Fruit fly (Drosophila melanogaster): ENCODE data around the gene CG15169.

Gene CG15169

dm6 chr2L:18980982-18981381 lies 9.8 kb upstream of the CG15169 start:
- TF ChIP-seq Clk (GFP tag; optimal IDR thresholded peaks at IDR 0.05) (no peak), CG14711 (tag; optimal IDR thresholded peaks at IDR 0.05) (no peak), CG5204 (GFP tag; optimal IDR thresholded peaks at IDR 0.05) (no peak), ovo (GFP tag; optimal IDR thresholded peaks at IDR 0.05) (no peak), Crg-1 (GFP tag; optimal IDR thresholded peaks at IDR 0.05) (no peak), CG33017 (tag; optimal IDR thresholded peaks at IDR 0.05) (no peak), CG12768 (GFP tag; optimal IDR thresholded peaks at IDR 0.05) (no peak), pad (GFP tag; optimal IDR thresholded peaks at IDR 0.05) (no peak), CG7045 (GFP tag; optimal IDR thresholded peaks at IDR 0.05) (no peak), kay (GFP tag; ENCODE audit: borderline replicate concordance) (no peak), Hr96 (GFP tag; optimal IDR thresholded peaks at IDR 0.05) (no peak), CG1620 (GFP tag; optimal IDR thresholded peaks at IDR 0.05) (no peak), tj (GFP tag; optimal IDR thresholded peaks at IDR 0.05) (no peak), cnc (optimal IDR thresholded peaks at IDR 0.05) (no peak), cic (GFP tag; optimal IDR thresholded peaks at IDR 0.05) (no peak), bab1 (GFP tag; optimal IDR thresholded peaks at IDR 0.05) (no peak), toe (GFP tag; optimal IDR thresholded peaks at IDR 0.05) (no peak)

DNA sequence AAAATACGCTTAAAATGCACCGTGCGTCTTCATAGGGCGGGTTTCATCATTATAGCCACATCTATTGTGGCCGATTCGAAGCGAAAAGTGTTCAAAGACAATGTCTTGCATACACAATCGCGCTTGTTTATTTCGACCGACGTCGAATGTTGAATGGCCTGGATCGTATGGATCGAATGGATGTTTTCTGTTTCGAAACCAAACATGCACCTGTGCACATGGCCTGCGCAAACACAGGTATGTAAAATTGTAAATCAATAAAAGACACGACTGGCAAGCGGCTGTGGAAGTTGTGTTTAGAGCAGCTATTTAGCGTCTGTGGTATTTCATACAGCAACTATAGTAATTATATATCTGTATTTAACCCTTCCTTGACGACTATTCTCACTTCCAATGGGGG lies 9.3 kb upstream of the CG15169 start:
- TF ChIP-seq Mnt (GFP tag; optimal IDR thresholded peaks at IDR 0.05) = no peak
- no peak for TF ChIP-seq CG7045 (GFP tag; optimal IDR thresholded peaks at IDR 0.05)
- TF ChIP-seq kay (GFP tag; ENCODE audit: borderline replicate concordance) = no peak
- TF ChIP-seq tj (GFP tag; optimal IDR thresholded peaks at IDR 0.05) = no peak
- no peak for TF ChIP-seq CG33017 (tag; optimal IDR thresholded peaks at IDR 0.05)
- TF ChIP-seq CG14711 (tag; optimal IDR thresholded peaks at IDR 0.05) = no peak
- TF ChIP-seq CG5204 (GFP tag; optimal IDR thresholded peaks at IDR 0.05) = no peak
- no peak for TF ChIP-seq Crg-1 (GFP tag; optimal IDR thresholded peaks at IDR 0.05)
- TF ChIP-seq bab1 (GFP tag; optimal IDR thresholded peaks at IDR 0.05) = no peak
- TF ChIP-seq ovo (GFP tag; optimal IDR thresholded peaks at IDR 0.05) = no peak
- no peak for TF ChIP-seq CG11617 (GFP tag; optimal IDR thresholded peaks at IDR 0.05)
- no peak for TF ChIP-seq cnc (optimal IDR thresholded peaks at IDR 0.05)
- no peak for TF ChIP-seq pad (GFP tag; optimal IDR thresholded peaks at IDR 0.05)
- TF ChIP-seq CG1620 (GFP tag; optimal IDR thresholded peaks at IDR 0.05) = no peak
- TF ChIP-seq CG7101 (tag; optimal IDR thresholded peaks at IDR 0.05) = no peak
- no peak for TF ChIP-seq cic (GFP tag; optimal IDR thresholded peaks at IDR 0.05)
- no peak for TF ChIP-seq CG12768 (GFP tag; optimal IDR thresholded peaks at IDR 0.05)
- no peak for TF ChIP-seq toe (GFP tag; optimal IDR thresholded peaks at IDR 0.05)
- TF ChIP-seq Clk (GFP tag; optimal IDR thresholded peaks at IDR 0.05) = no peak
- TF ChIP-seq Hr96 (GFP tag; optimal IDR thresholded peaks at IDR 0.05) = no peak

DNA sequence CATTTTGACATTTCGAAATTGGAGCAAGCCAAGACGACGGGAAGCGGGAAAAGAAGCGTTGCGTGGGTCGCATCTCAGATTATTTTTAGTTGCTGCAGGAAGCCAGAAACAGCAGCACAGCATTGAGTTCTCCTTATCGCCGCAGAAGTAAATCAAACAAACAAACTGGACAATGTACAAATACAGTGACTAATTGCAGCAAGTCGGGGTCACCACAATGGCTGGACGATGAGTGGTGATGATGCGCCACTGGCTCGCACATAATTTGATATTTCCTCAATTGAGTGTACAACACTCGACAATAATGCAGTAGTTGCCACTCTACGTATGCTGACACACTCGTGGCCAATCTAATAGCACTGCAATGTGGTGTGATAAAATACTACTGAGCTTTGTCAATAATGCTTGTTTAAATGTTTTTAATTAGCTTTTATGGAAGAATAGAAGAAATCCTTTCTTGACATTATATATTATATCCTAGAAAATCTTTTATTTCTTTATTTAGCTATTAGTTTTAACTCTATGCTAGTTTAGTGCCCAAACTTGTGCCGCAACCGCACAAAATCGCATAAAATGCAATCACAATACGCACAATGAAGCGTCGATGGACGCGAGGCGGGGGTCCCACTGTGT lies 8.8 kb upstream of the CG15169 start:
- TF ChIP-seq bab1 (GFP tag; optimal IDR thresholded peaks at IDR 0.05) = no peak
- TF ChIP-seq Hr96 (GFP tag; optimal IDR thresholded peaks at IDR 0.05) = no peak
- no peak for TF ChIP-seq Clk (GFP tag; optimal IDR thresholded peaks at IDR 0.05)
- no peak for TF ChIP-seq cic (GFP tag; optimal IDR thresholded peaks at IDR 0.05)
- TF ChIP-seq CG7045 (GFP tag; optimal IDR thresholded peaks at IDR 0.05) = no peak
- no peak for TF ChIP-seq cnc (optimal IDR thresholded peaks at IDR 0.05)
- TF ChIP-seq CG12768 (GFP tag; optimal IDR thresholded peaks at IDR 0.05) = no peak
- no peak for TF ChIP-seq ovo (GFP tag; optimal IDR thresholded peaks at IDR 0.05)
- TF ChIP-seq CG5204 (GFP tag; optimal IDR thresholded peaks at IDR 0.05) = no peak
- no peak for TF ChIP-seq pad (GFP tag; optimal IDR thresholded peaks at IDR 0.05)
- TF ChIP-seq tj (GFP tag; optimal IDR thresholded peaks at IDR 0.05) = no peak

DNA sequence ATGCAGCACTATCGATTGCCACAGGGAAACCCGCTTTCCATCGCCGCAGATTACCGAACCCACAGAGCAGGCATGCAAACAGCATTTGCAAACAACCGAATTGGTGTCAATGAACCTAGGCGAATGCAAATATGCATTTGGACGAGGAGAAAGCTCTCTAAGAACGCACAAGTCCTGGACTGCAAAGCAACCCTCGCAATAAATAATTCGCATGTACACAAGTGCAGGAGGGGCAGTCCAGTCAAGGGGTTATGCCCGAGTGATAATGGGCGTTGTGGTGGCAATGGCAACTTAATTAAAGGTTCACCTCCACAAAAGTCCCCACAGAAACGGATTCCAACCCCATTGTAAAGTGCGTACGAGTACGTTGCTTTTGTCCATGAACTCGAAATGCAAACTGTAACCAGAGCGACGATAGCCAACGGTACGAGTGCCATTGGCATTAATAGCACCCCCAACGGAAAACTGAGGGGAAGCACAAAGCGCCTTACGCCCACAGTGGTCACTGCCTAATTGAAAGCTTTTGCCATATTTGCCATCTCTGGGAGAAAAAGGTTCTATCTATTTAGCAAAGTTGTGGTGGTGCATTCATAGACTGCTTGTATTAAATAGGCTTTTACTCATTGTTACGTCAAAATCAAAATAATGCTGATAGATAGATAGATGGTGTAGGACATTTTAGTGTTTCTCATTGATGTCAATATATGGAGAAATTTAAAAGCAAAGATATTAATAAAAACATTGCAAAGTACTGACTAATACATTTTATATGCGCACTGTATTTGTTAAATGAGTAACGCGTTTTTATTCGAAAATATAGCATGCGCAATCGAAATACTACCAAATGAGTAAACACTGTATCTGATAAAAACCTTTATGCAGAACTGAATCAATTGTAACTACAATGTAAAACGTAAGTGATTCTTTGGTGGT lies 7.7 kb upstream of the CG15169 start:
- peak; percentile 63 for TF ChIP-seq kay (GFP tag; ENCODE audit: borderline replicate concordance)
- TF ChIP-seq CG5204 (GFP tag; optimal IDR thresholded peaks at IDR 0.05) = no peak
- TF ChIP-seq CG12768 (GFP tag; optimal IDR thresholded peaks at IDR 0.05) = peak; percentile 52
- no peak for TF ChIP-seq Mnt (GFP tag; optimal IDR thresholded peaks at IDR 0.05)
- no peak for TF ChIP-seq tj (GFP tag; optimal IDR thresholded peaks at IDR 0.05)
- no peak for TF ChIP-seq CG7045 (GFP tag; optimal IDR thresholded peaks at IDR 0.05)

dm6 chr2L:18984158-18984557 lies 6.7 kb upstream of the CG15169 start:
- no peak for TF ChIP-seq CG11617 (GFP tag; optimal IDR thresholded peaks at IDR 0.05)
- TF ChIP-seq Hr96 (GFP tag; optimal IDR thresholded peaks at IDR 0.05) = no peak
- TF ChIP-seq tj (GFP tag; optimal IDR thresholded peaks at IDR 0.05) = peak; percentile 51
- peak; percentile 15 for TF ChIP-seq cic (GFP tag; optimal IDR thresholded peaks at IDR 0.05)
- TF ChIP-seq CG14711 (tag; optimal IDR thresholded peaks at IDR 0.05) = no peak
- no peak for TF ChIP-seq Mnt (GFP tag; optimal IDR thresholded peaks at IDR 0.05)
- TF ChIP-seq CG33017 (tag; optimal IDR thresholded peaks at IDR 0.05) = peak; percentile 5

All from whole organism, adult.